Worm (Caenorhabditis elegans) whole organism, midembryonic: Measurements from ENCODE around the gene sec-10.

Source experiments
- cog-1 ChIP-seq: sonication (generic microtip); optimal IDR thresholded peaks from 2 replicates; lab custom pipeline; 2016; ENCODE audit warnings: missing genetic modification characterization, missing compliant biosample characterization
- flt-1 ChIP-seq: fragments of 200-800 bp; sonication (Bioruptor generic); IDR thresholded peaks from 2 replicates; pipeline ENCODE4 v1.3.6; 2022; ENCODE audit warnings: missing genetic modification characterization, missing compliant biosample characterization
- klf-2 ChIP-seq: fragments of 200-800 bp; sonication (Bioruptor generic); conservative IDR thresholded peaks from 2 replicates; pipeline ENCODE4 v1.3.6; 2022; ENCODE audit warnings: missing genetic modification reagents, missing genetic modification characterization, missing compliant biosample characterization
- med-1 ChIP-seq: sonication (generic microtip); optimal IDR thresholded peaks from 2 replicates; lab custom pipeline; 2017; ENCODE audit warnings: missing genetic modification characterization, mild to moderate bottlenecking, missing compliant biosample characterization, antibody characterized with exemption, missing genetic modification reagents; ENCODE audit not compliant: insufficient read depth
- ref-1 ChIP-seq: fragments of 200-800 bp; sonication (Bioruptor generic); conservative IDR thresholded peaks from 2 replicates; pipeline ENCODE4 v1.3.6; 2022; ENCODE audit warnings: missing genetic modification reagents, missing genetic modification characterization, missing compliant biosample characterization
- tab-1 ChIP-seq: fragments of 200-800 bp; sonication (Bioruptor generic); IDR thresholded peaks from 2 replicates; pipeline ENCODE4 v1.3.6; 2022; ENCODE audit warnings: missing genetic modification characterization, missing compliant biosample characterization
- ztf-23 ChIP-seq: fragments of 200-800 bp; sonication (Bioruptor generic); IDR thresholded peaks from 2 replicates; pipeline ENCODE4 v1.3.6; 2022; ENCODE audit warnings: missing genetic modification reagents, missing genetic modification characterization, missing compliant biosample characterization
- ztf-29 ChIP-seq: fragments of 200-800 bp; sonication (Bioruptor generic); IDR thresholded peaks from 2 replicates; pipeline ENCODE4 v1.3.6; 2022; ENCODE audit warnings: missing genetic modification reagents, missing genetic modification characterization, missing compliant biosample characterization

DNA sequence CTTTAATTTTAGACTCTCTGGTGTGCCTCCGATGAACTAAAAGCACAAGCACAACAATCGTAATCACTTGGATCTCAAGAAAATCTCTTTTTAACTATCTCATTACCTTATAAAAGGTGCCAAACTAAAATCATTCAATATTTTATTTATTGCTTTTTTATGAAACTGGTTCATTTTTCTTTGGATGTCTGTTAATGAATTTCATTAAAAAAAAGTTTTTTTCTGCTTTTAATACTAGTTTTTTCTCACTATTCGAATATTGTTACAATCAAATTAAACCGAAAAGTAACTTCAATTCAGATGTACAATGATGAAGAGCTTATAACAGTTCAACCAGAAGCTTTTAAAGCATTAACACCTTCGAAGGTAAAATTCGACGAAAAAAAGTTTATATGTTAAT, 6.6 kb downstream of the sec-10 start, which contains the start of gene swd-2.1:
- TF ChIP-seq flt-1 (no peak), ref-1 (GFP tag; lab: Robert Waterston, UW) (no peak), klf-2 (no peak), ztf-29 (GFP tag; lab: Robert Waterston, UW) (no peak), tab-1 (GFP tag; lab: Robert Waterston, UW) (no peak), ztf-23 (no peak), cog-1 (tag; lab: Kevin White, UChicago) (no peak), med-1 (no peak)
